Fruit fly (Drosophila melanogaster) whole organism, embryonic: ENCODE results near the gene CG32679.
A peak's percentile ranks its signal among the peaks of the same experiment; 100 is the strongest.

ENCODE experiments used
- Asciz ChIP-seq: fragments of 200-800 bp; sonication (Bioruptor generic); optimal IDR thresholded peaks from 2 replicates; lab custom pipeline; 2017; ENCODE audit warnings: missing biosample characterization, mild to moderate bottlenecking, missing genetic modification characterization, missing genetic modification reagents
- B-H2 ChIP-seq: fragments of 200-800 bp; sonication (Bioruptor generic); optimal IDR thresholded peaks from 2 replicates; lab custom pipeline; 2018; ENCODE audit warnings: missing biosample characterization, mild to moderate bottlenecking, missing genetic modification characterization
- CG11085 ChIP-seq: fragments of 200-800 bp; sonication (Bioruptor generic); IDR thresholded peaks from 2 replicates; pipeline ENCODE4 v1.3.6; 2022; ENCODE audit warnings: missing biosample characterization, missing genetic modification characterization
- CG12104 ChIP-seq: fragments of 200-800 bp; sonication (Bioruptor generic); optimal IDR thresholded peaks from 3 replicates; lab custom pipeline; 2016; ENCODE audit warnings: missing biosample characterization, missing genetic modification characterization
- CG13624 ChIP-seq: fragments of 200-800 bp; sonication (Bioruptor generic); optimal IDR thresholded peaks from 2 replicates; lab custom pipeline; 2016; ENCODE audit warnings: missing biosample characterization, missing genetic modification characterization
- CG15073 ChIP-seq: fragments of 200-800 bp; sonication (Bioruptor generic); optimal IDR thresholded peaks from 2 replicates; lab custom pipeline; 2016; ENCODE audit warnings: missing biosample characterization, missing genetic modification characterization
- CG17186 ChIP-seq: fragments of 200-800 bp; sonication (Bioruptor generic); optimal IDR thresholded peaks from 3 replicates; lab custom pipeline; 2017; ENCODE audit warnings: missing biosample characterization, missing genetic modification reagents, missing genetic modification characterization
- CG17361 ChIP-seq: fragments of 200-800 bp; sonication (Bioruptor generic); IDR thresholded peaks from 3 replicates; pipeline ENCODE4 v1.3.6; 2022; ENCODE audit warnings: missing biosample characterization, missing genetic modification characterization
- CG17385 ChIP-seq: fragments of 200-800 bp; sonication (Bioruptor generic); optimal IDR thresholded peaks from 3 replicates; lab custom pipeline; 2018; ENCODE audit warnings: missing biosample characterization, mild to moderate bottlenecking, missing genetic modification characterization
- CG1792 ChIP-seq: fragments of 200-800 bp; sonication (Bioruptor generic); optimal IDR thresholded peaks from 2 replicates; lab custom pipeline; 2016; ENCODE audit warnings: missing biosample characterization, missing genetic modification characterization
- CG18262 ChIP-seq: fragments of 200-800 bp; optimal IDR thresholded peaks from 3 replicates; lab custom pipeline; 2019; ENCODE audit warnings: missing biosample characterization, mild to moderate bottlenecking, missing genetic modification characterization, moderate library complexity
- CG1832 ChIP-seq: fragments of 200-800 bp; sonication (Bioruptor generic); optimal IDR thresholded peaks from 2 replicates; lab custom pipeline; 2017; ENCODE audit warnings: missing biosample characterization, mild to moderate bottlenecking, missing genetic modification characterization, inconsistent platforms
- CG18619 ChIP-seq: fragments of 200-800 bp; sonication (Bioruptor generic); optimal IDR thresholded peaks from 3 replicates; lab custom pipeline; 2017; ENCODE audit warnings: missing biosample characterization, mild to moderate bottlenecking, missing genetic modification characterization
- CG34224 ChIP-seq: fragments of 200-800 bp; sonication (Bioruptor generic); IDR thresholded peaks from 3 replicates; pipeline ENCODE4 v1.3.6; 2022; ENCODE audit warnings: missing biosample characterization, missing genetic modification characterization; ENCODE audit not compliant: partially characterized antibody
- CG3995 ChIP-seq: fragments of 200-800 bp; sonication (Bioruptor generic); optimal IDR thresholded peaks from 3 replicates; lab custom pipeline; 2016; ENCODE audit warnings: missing biosample characterization, missing genetic modification characterization
- CG4360 ChIP-seq: fragments of 200-800 bp; sonication (Bioruptor generic); IDR thresholded peaks from 2 replicates; pipeline ENCODE4 v1.3.6; 2022; ENCODE audit warnings: missing biosample characterization, missing genetic modification characterization
- CG4617 ChIP-seq: fragments of 200-800 bp; sonication (Bioruptor generic); optimal IDR thresholded peaks from 3 replicates; lab custom pipeline; 2016; ENCODE audit warnings: missing biosample characterization, missing genetic modification characterization, borderline replicate concordance
- CG4820 ChIP-seq: fragments of 200-800 bp; sonication (Bioruptor generic); optimal IDR thresholded peaks from 3 replicates; lab custom pipeline; 2016; ENCODE audit warnings: missing biosample characterization, missing genetic modification characterization
- CG8388 ChIP-seq: fragments of 200-800 bp; sonication (Bioruptor generic); optimal IDR thresholded peaks from 2 replicates; lab custom pipeline; 2019; ENCODE audit warnings: missing biosample characterization, mild to moderate bottlenecking, missing genetic modification characterization, moderate library complexity
- Deaf1 ChIP-seq: fragments of 200-800 bp; optimal IDR thresholded peaks from 3 replicates; lab custom pipeline; 2019; ENCODE audit warnings: missing biosample characterization, mild to moderate bottlenecking, missing genetic modification characterization, moderate library complexity
- Dref ChIP-seq: fragments of 200-800 bp; sonication (Bioruptor generic); IDR thresholded peaks from 2 replicates; pipeline ENCODE4 v1.3.6; 2022; ENCODE audit warnings: missing biosample characterization, missing genetic modification characterization
- Eip74EF ChIP-seq, 2 experiments: fragments of 200-800 bp in 1 of 2; fragments of >200 bp in 1 of 2; sonication (Bioruptor generic) in 1 of 2; optimal IDR thresholded peaks; 2 replicates each; lab custom pipeline; 2017 to 2019; ENCODE audit warnings: missing biosample characterization in 2 of 2, missing genetic modification characterization in 2 of 2, mild to moderate bottlenecking in 1 of 2, moderate library complexity in 1 of 2
- Gsc ChIP-seq: fragments of 200-800 bp; sonication (Bioruptor generic); IDR thresholded peaks from 2 replicates; pipeline ENCODE4 v1.3.6; 2022; ENCODE audit warnings: missing biosample characterization, missing genetic modification characterization
- HLH54F ChIP-seq: fragments of 200-800 bp; sonication (Bioruptor generic); optimal IDR thresholded peaks from 3 replicates; lab custom pipeline; 2016; ENCODE audit warnings: missing biosample characterization, missing genetic modification characterization
- MESR4 ChIP-seq: fragments of 200-800 bp; sonication (Bioruptor generic); optimal IDR thresholded peaks from 2 replicates; lab custom pipeline; 2018; ENCODE audit warnings: missing biosample characterization, mild to moderate bottlenecking, missing genetic modification characterization, moderate library complexity
- Nf-YC ChIP-seq: fragments of 200-800 bp; optimal IDR thresholded peaks from 3 replicates; lab custom pipeline; 2019; ENCODE audit warnings: missing biosample characterization, mild to moderate bottlenecking, missing genetic modification characterization, moderate library complexity
- Pdp1 ChIP-seq, 2 experiments: fragments of 200-800 bp; sonication (Bioruptor generic); optimal IDR thresholded peaks; 3 replicates each; lab custom pipeline; 2016; ENCODE audit warnings: missing biosample characterization in 2 of 2, missing genetic modification characterization in 2 of 2, mild to moderate bottlenecking in 1 of 2, moderate library complexity in 1 of 2
- Sox100B ChIP-seq: fragments of 200-800 bp; sonication (Bioruptor generic); optimal IDR thresholded peaks from 3 replicates; lab custom pipeline; 2018; ENCODE audit warnings: missing biosample characterization, mild to moderate bottlenecking, missing genetic modification characterization
- Sry-δ ChIP-seq: fragments of 200-800 bp; sonication (Bioruptor generic); optimal IDR thresholded peaks from 2 replicates; lab custom pipeline; 2016; ENCODE audit warnings: missing biosample characterization, missing genetic modification characterization
- Tbp ChIP-seq: fragments of >200 bp; optimal IDR thresholded peaks from 2 replicates; lab custom pipeline; 2018; ENCODE audit warnings: missing biosample characterization, missing genetic modification characterization
- amos ChIP-seq: fragments of 200-800 bp; sonication (Bioruptor generic); IDR thresholded peaks from 2 replicates; pipeline ENCODE4 v1.3.6; 2022; ENCODE audit warnings: missing biosample characterization, missing genetic modification characterization; ENCODE audit not compliant: partially characterized antibody
- br ChIP-seq: fragments of >200 bp; optimal IDR thresholded peaks from 2 replicates; lab custom pipeline; 2017
- chinmo ChIP-seq: fragments of 200-800 bp; sonication (Bioruptor generic); IDR thresholded peaks from 4 replicates; pipeline ENCODE4 v1.3.6; 2022; ENCODE audit warnings: missing biosample characterization, missing genetic modification characterization; ENCODE audit not compliant: partially characterized antibody
- ci ChIP-seq: fragments of 200-800 bp; sonication (Bioruptor generic); IDR thresholded peaks from 3 replicates; pipeline ENCODE4 v1.3.6; 2022; ENCODE audit warnings: missing biosample characterization, missing genetic modification characterization
- da ChIP-seq: fragments of 200-800 bp; sonication (Bioruptor generic); optimal IDR thresholded peaks from 2 replicates; lab custom pipeline; 2016; ENCODE audit warnings: missing biosample characterization, missing genetic modification characterization
- gcm2 ChIP-seq: fragments of 200-800 bp; sonication (Bioruptor generic); optimal IDR thresholded peaks from 2 replicates; lab custom pipeline; 2016; ENCODE audit warnings: missing biosample characterization, missing genetic modification characterization
- grau ChIP-seq: fragments of 200-800 bp; optimal IDR thresholded peaks from 3 replicates; lab custom pipeline; 2019; ENCODE audit warnings: missing biosample characterization, mild to moderate bottlenecking, missing genetic modification characterization, moderate library complexity
- ind ChIP-seq: fragments of 200-800 bp; sonication (Bioruptor generic); optimal IDR thresholded peaks from 3 replicates; lab custom pipeline; 2016; ENCODE audit warnings: missing biosample characterization, missing genetic modification characterization
- inv ChIP-seq: fragments of 200-800 bp; sonication (Bioruptor generic); IDR thresholded peaks from 2 replicates; pipeline ENCODE4 v1.3.6; 2022; ENCODE audit warnings: missing biosample characterization, missing genetic modification characterization; ENCODE audit not compliant: partially characterized antibody
- jing ChIP-seq: fragments of 200-800 bp; sonication (Bioruptor generic); optimal IDR thresholded peaks from 2 replicates; lab custom pipeline; 2018; ENCODE audit warnings: missing biosample characterization, mild to moderate bottlenecking, missing genetic modification characterization
- lilli ChIP-seq: fragments of 200-800 bp; sonication (Bioruptor generic); optimal IDR thresholded peaks from 3 replicates; lab custom pipeline; 2016; ENCODE audit warnings: missing biosample characterization, missing genetic modification characterization
- nerfin-2 ChIP-seq: fragments of 200-800 bp; sonication (Bioruptor generic); IDR thresholded peaks from 2 replicates; pipeline ENCODE4 v1.3.6; 2022; ENCODE audit warnings: missing biosample characterization, missing genetic modification characterization; ENCODE audit not compliant: partially characterized antibody
- row ChIP-seq: fragments of 200-800 bp; sonication (Bioruptor generic); IDR thresholded peaks from 3 replicates; pipeline ENCODE4 v1.3.6; 2022; ENCODE audit warnings: missing biosample characterization, missing genetic modification characterization
- run ChIP-seq: fragments of 200-800 bp; sonication (Bioruptor generic); optimal IDR thresholded peaks from 3 replicates; lab custom pipeline; 2018; ENCODE audit warnings: missing biosample characterization, mild to moderate bottlenecking, missing genetic modification characterization
- slbo ChIP-seq: fragments of 200-800 bp; sonication (Bioruptor generic); IDR thresholded peaks from 2 replicates; pipeline ENCODE4 v1.3.6; 2022; ENCODE audit warnings: missing biosample characterization, missing genetic modification characterization
- slou ChIP-seq: fragments of 200-800 bp; sonication (Bioruptor generic); optimal IDR thresholded peaks from 3 replicates; lab custom pipeline; 2016; ENCODE audit warnings: missing biosample characterization, missing genetic modification characterization
- sob ChIP-seq: fragments of 200-800 bp; sonication (Bioruptor generic); IDR thresholded peaks from 2 replicates; pipeline ENCODE4 v1.3.6; 2022; ENCODE audit warnings: missing biosample characterization, missing genetic modification characterization
- tin ChIP-seq: fragments of 200-800 bp; sonication (Bioruptor generic); optimal IDR thresholded peaks from 3 replicates; lab custom pipeline; 2016; ENCODE audit warnings: missing biosample characterization, missing genetic modification characterization
- zf30C ChIP-seq: fragments of 200-800 bp; sonication (Bioruptor generic); optimal IDR thresholded peaks from 3 replicates; lab custom pipeline; 2018; ENCODE audit warnings: missing biosample characterization, mild to moderate bottlenecking, missing genetic modification characterization

Gene CG32679

dm6 chrX:10325567-10326345 lies 41.5 kb downstream of the CG32679 start, which contains the start of gene alpha-Man-Ia (continued):
- TF ChIP-seq CG3995 (GFP tag; lab: Kevin White, UChicago) (peak; percentile 89), Dref (GFP tag; lab: Robert Waterston, UW) (peak; percentile 56), nerfin-2 (GFP tag; lab: Robert Waterston, UW) (no peak), gcm2 (GFP tag; lab: Kevin White, UChicago) (no peak), CG4617 (GFP tag; lab: Kevin White, UChicago) (peak; percentile 65), run (no peak), Eip74EF (GFP tag; optimal IDR thresholded peaks at IDR 0.05; lab: Kevin White, UChicago) (no peak), HLH54F (GFP tag; lab: Kevin White, UChicago) (peak; percentile 27), CG1832 (GFP tag; lab: Kevin White, UChicago) (peak; percentile 76), jing (GFP tag; lab: Kevin White, UChicago) (no peak), inv (GFP tag; lab: Robert Waterston, UW) (0 out of 2 replicates have a peak, but pooled peaks have one; percentile 10), CG13624 (GFP tag; lab: Kevin White, UChicago) (peak; percentile 34), CG18262 (tag; lab: Kevin White, UChicago) (peak; percentile 3), CG18619 (GFP tag; lab: Kevin White, UChicago) (peak; percentile 19), Deaf1 (tag; lab: Kevin White, UChicago) (no peak), chinmo (GFP tag; lab: Robert Waterston, UW) (0 out of 4 replicates have a peak, but pooled peaks have one; percentile 21), Sox100B (GFP tag; lab: Kevin White, UChicago) (peak; percentile 4), row (GFP tag; lab: Robert Waterston, UW) (peak; percentile 47), amos (GFP tag; lab: Robert Waterston, UW) (peak; percentile 26; the same call in 1 of the 2 replicates), Tbp (no peak), tin (GFP tag; lab: Kevin White, UChicago) (peak; percentile 11), Nf-YC (peak; percentile 14), ci (GFP tag; lab: Robert Waterston, UW) (no peak), Sry-δ (peak; percentile 69), grau (tag; lab: Kevin White, UChicago) (peak; percentile 30), Gsc (GFP tag; lab: Robert Waterston, UW) (no peak), slbo (GFP tag; lab: Robert Waterston, UW) (peak; percentile 42; the same call in 1 of the 2 replicates), Asciz (no peak), CG4360 (GFP tag; lab: Robert Waterston, UW) (peak; percentile 80), CG12104 (GFP tag; lab: Kevin White, UChicago) (peak; percentile 1), B-H2 (GFP tag; lab: Kevin White, UChicago) (peak; percentile 26), CG11085 (GFP tag; lab: Robert Waterston, UW) (no peak), sob (GFP tag; lab: Robert Waterston, UW) (no peak), da (GFP tag; lab: Kevin White, UChicago) (no peak), CG17186 (GFP tag; lab: Kevin White, UChicago) (no peak), lilli (GFP tag; lab: Kevin White, UChicago) (peak; percentile 33), MESR4 (GFP tag; lab: Kevin White, UChicago) (peak; percentile 51), zf30C (GFP tag; lab: Kevin White, UChicago) (no peak), CG17361 (peak; percentile 55; the same call in 2 of the 3 replicates), ind (peak; percentile 8), CG15073 (GFP tag; lab: Kevin White, UChicago) (no peak), CG34224 (GFP tag; lab: Robert Waterston, UW) (no peak), slou (GFP tag; lab: Kevin White, UChicago) (no peak), CG4820 (GFP tag; lab: Kevin White, UChicago) (peak; percentile 28), CG1792 (no peak), br (lab: Kevin White, UChicago) (no peak), CG8388 (GFP tag; lab: Kevin White, UChicago) (no peak), Pdp1 (GFP tag; optimal IDR thresholded peaks at IDR 0.05; lab: Kevin White, UChicago) (peak; percentile 38 to 92), CG17385 (GFP tag; lab: Kevin White, UChicago) (no peak)
